Fruit fly (Drosophila melanogaster) whole organism, embryonic: ENCODE data around the gene CG17819.
A peak's percentile ranks its signal among the peaks of the same experiment; 100 is the strongest.

ENCODE experiments used
- ATbp ChIP-seq: fragments of 200-800 bp; sonication (Bioruptor generic); optimal IDR thresholded peaks from 2 replicates; lab custom pipeline; 2017; ENCODE audit warnings: missing biosample characterization, mild to moderate bottlenecking, missing genetic modification characterization, missing genetic modification reagents
- Awh ChIP-seq: fragments of 200-800 bp; sonication (Bioruptor generic); IDR thresholded peaks from 2 replicates; pipeline ENCODE4, ENCODE4 v1.3.6; 2022; ENCODE audit warnings: missing biosample characterization, missing genetic modification characterization
- CG11247 ChIP-seq: fragments of 200-800 bp; sonication (Bioruptor generic); IDR thresholded peaks from 2 replicates; pipeline ENCODE4 v1.3.6; 2022; ENCODE audit warnings: missing biosample characterization, missing genetic modification characterization
- CG12236 ChIP-seq: fragments of 200-800 bp; sonication (Bioruptor generic); optimal IDR thresholded peaks from 2 replicates; lab custom pipeline; 2016; ENCODE audit warnings: missing biosample characterization, missing genetic modification characterization
- CG14710 ChIP-seq: fragments of 200-800 bp; sonication (Bioruptor generic); optimal IDR thresholded peaks from 3 replicates; lab custom pipeline; 2019; ENCODE audit warnings: missing biosample characterization, mild to moderate bottlenecking, missing genetic modification characterization, moderate library complexity
- CG15601 ChIP-seq: fragments of 200-800 bp; sonication (Bioruptor generic); optimal IDR thresholded peaks from 3 replicates; lab custom pipeline; 2019; ENCODE audit warnings: missing biosample characterization, mild to moderate bottlenecking, missing genetic modification characterization, moderate library complexity
- CG1603 ChIP-seq: fragments of 200-800 bp; sonication (Bioruptor generic); optimal IDR thresholded peaks from 2 replicates; lab custom pipeline; 2019; ENCODE audit warnings: missing biosample characterization, mild to moderate bottlenecking, missing genetic modification characterization, moderate library complexity
- CG17912 ChIP-seq: fragments of 200-800 bp; sonication (Bioruptor generic); optimal IDR thresholded peaks from 2 replicates; lab custom pipeline; 2018; ENCODE audit warnings: missing biosample characterization, mild to moderate bottlenecking, missing genetic modification characterization
- CG18262 ChIP-seq: fragments of 200-800 bp; optimal IDR thresholded peaks from 3 replicates; lab custom pipeline; 2019; ENCODE audit warnings: missing biosample characterization, mild to moderate bottlenecking, missing genetic modification characterization, moderate library complexity
- CG18619 ChIP-seq: fragments of 200-800 bp; sonication (Bioruptor generic); optimal IDR thresholded peaks from 3 replicates; lab custom pipeline; 2017; ENCODE audit warnings: missing biosample characterization, mild to moderate bottlenecking, missing genetic modification characterization
- CG2120 ChIP-seq: fragments of 200-800 bp; sonication (Bioruptor generic); optimal IDR thresholded peaks from 3 replicates; lab custom pipeline; 2016; ENCODE audit warnings: missing biosample characterization, missing genetic modification characterization
- CG3163 ChIP-seq: fragments of 200-800 bp; sonication (Bioruptor generic); optimal IDR thresholded peaks from 3 replicates; lab custom pipeline; 2016; ENCODE audit warnings: missing biosample characterization, missing genetic modification characterization
- CG32767 ChIP-seq: fragments of 200-800 bp; sonication (Bioruptor generic); IDR thresholded peaks from 2 replicates; pipeline ENCODE4 v1.3.6; 2022; ENCODE audit warnings: missing biosample characterization, missing genetic modification characterization
- CG33213 ChIP-seq: fragments of 200-800 bp; sonication (Bioruptor generic); optimal IDR thresholded peaks from 3 replicates; lab custom pipeline; 2016; ENCODE audit warnings: missing biosample characterization, missing genetic modification characterization
- CG34224 ChIP-seq: fragments of 200-800 bp; sonication (Bioruptor generic); IDR thresholded peaks from 3 replicates; pipeline ENCODE4 v1.3.6; 2022; ENCODE audit warnings: missing biosample characterization, missing genetic modification characterization; ENCODE audit not compliant: partially characterized antibody
- CG7745 ChIP-seq: fragments of 200-800 bp; sonication (Bioruptor generic); optimal IDR thresholded peaks from 2 replicates; lab custom pipeline; 2018; ENCODE audit warnings: missing biosample characterization, mild to moderate bottlenecking, missing genetic modification characterization, moderate library complexity
- CG8281 ChIP-seq: fragments of 200-800 bp; sonication (Bioruptor generic); optimal IDR thresholded peaks from 2 replicates; lab custom pipeline; 2018; ENCODE audit warnings: missing biosample characterization, mild to moderate bottlenecking, missing genetic modification characterization, moderate library complexity
- CG8765 ChIP-seq: fragments of 200-800 bp; sonication (Bioruptor generic); IDR thresholded peaks from 2 replicates; pipeline ENCODE4 v1.3.6; 2022; ENCODE audit warnings: missing biosample characterization, missing genetic modification characterization
- CTCF ChIP-seq: fragments of 200-800 bp; sonication (Bioruptor generic); optimal IDR thresholded peaks from 2 replicates; lab custom pipeline; 2017; ENCODE audit warnings: missing biosample characterization, mild to moderate bottlenecking, missing genetic modification characterization, moderate library complexity
- Elba2 ChIP-seq: fragments of 200-800 bp; sonication (Bioruptor generic); optimal IDR thresholded peaks from 3 replicates; lab custom pipeline; 2016; ENCODE audit warnings: missing biosample characterization, missing genetic modification characterization
- Ets65A ChIP-seq: fragments of 200-800 bp; sonication (Bioruptor generic); peaks from one replicate; lab custom pipeline; 2016; ENCODE audit warnings: missing biosample characterization, missing genetic modification characterization
- Fer2 ChIP-seq: fragments of 200-800 bp; sonication (Bioruptor generic); optimal IDR thresholded peaks from 2 replicates; lab custom pipeline; 2018; ENCODE audit warnings: missing biosample characterization, mild to moderate bottlenecking, missing genetic modification characterization, moderate library complexity
- Mad ChIP-seq: fragments of 200-800 bp; sonication (Bioruptor generic); optimal IDR thresholded peaks from 2 replicates; lab custom pipeline; 2016; ENCODE audit warnings: missing biosample characterization, missing genetic modification characterization
- Med ChIP-seq: fragments of 200-800 bp; sonication (Bioruptor generic); peaks from one replicate; lab custom pipeline; 2016; ENCODE audit warnings: missing biosample characterization, missing genetic modification characterization, mild to moderate bottlenecking, inconsistent platforms, moderate library complexity
- Mrtf ChIP-seq: fragments of 200-800 bp; sonication (Bioruptor generic); IDR thresholded peaks from 3 replicates; pipeline ENCODE4 v1.3.6; 2022; ENCODE audit warnings: missing biosample characterization, missing genetic modification characterization
- Myb ChIP-seq: fragments of 200-800 bp; sonication (Bioruptor generic); optimal IDR thresholded peaks from 2 replicates; lab custom pipeline; 2016; ENCODE audit warnings: missing biosample characterization, missing genetic modification characterization
- NC2α ChIP-seq: fragments of 200-800 bp; sonication (Bioruptor generic); optimal IDR thresholded peaks from 2 replicates; lab custom pipeline; 2016; ENCODE audit warnings: missing biosample characterization, missing genetic modification characterization
- Poxn ChIP-seq: fragments of 200-800 bp; sonication (Bioruptor generic); IDR thresholded peaks from 2 replicates; pipeline ENCODE4 v1.3.6; 2022; ENCODE audit warnings: missing biosample characterization, missing genetic modification characterization
- Sin3A ChIP-seq: fragments of >200 bp; optimal IDR thresholded peaks from 2 replicates; lab custom pipeline; 2018
- Sox100B ChIP-seq: fragments of 200-800 bp; sonication (Bioruptor generic); optimal IDR thresholded peaks from 3 replicates; lab custom pipeline; 2018; ENCODE audit warnings: missing biosample characterization, mild to moderate bottlenecking, missing genetic modification characterization
- Spps ChIP-seq: fragments of 200-800 bp; sonication (Bioruptor generic); optimal IDR thresholded peaks from 2 replicates; lab custom pipeline; 2018; ENCODE audit warnings: missing biosample characterization, mild to moderate bottlenecking, missing genetic modification characterization
- TFAM ChIP-seq: fragments of 200-800 bp; sonication (Bioruptor generic); optimal IDR thresholded peaks from 2 replicates; lab custom pipeline; 2017; ENCODE audit warnings: missing biosample characterization, missing genetic modification characterization, inconsistent platforms
- abd-A ChIP-seq: fragments of 200-800 bp; sonication (Bioruptor generic); optimal IDR thresholded peaks from 3 replicates; lab custom pipeline; 2019; ENCODE audit warnings: missing biosample characterization, mild to moderate bottlenecking, missing genetic modification characterization, moderate library complexity
- ap ChIP-seq: fragments of 200-800 bp; sonication (Bioruptor generic); IDR thresholded peaks from 2 replicates; pipeline ENCODE4 v1.3.6; 2022; ENCODE audit warnings: missing biosample characterization, missing genetic modification characterization
- ara ChIP-seq: fragments of 200-800 bp; sonication (Bioruptor generic); IDR thresholded peaks from 2 replicates; pipeline ENCODE4 v1.3.6; 2022; ENCODE audit warnings: missing biosample characterization, missing genetic modification characterization
- bsh ChIP-seq, 2 experiments: fragments of 200-800 bp; sonication (Bioruptor generic); optimal IDR thresholded peaks; 2 replicates each; lab custom pipeline; 2017 to 2018; ENCODE audit warnings: mild to moderate bottlenecking in 2 of 2, missing biosample characterization in 2 of 2, missing genetic modification characterization in 2 of 2, moderate library complexity in 1 of 2
- btn ChIP-seq: fragments of 200-800 bp; sonication (Bioruptor generic); optimal IDR thresholded peaks from 2 replicates; lab custom pipeline; 2016; ENCODE audit warnings: missing biosample characterization, missing genetic modification characterization
- dmrt11E ChIP-seq: fragments of 200-800 bp; sonication (Bioruptor generic); optimal IDR thresholded peaks from 3 replicates; lab custom pipeline; 2018; ENCODE audit warnings: missing biosample characterization, mild to moderate bottlenecking, missing genetic modification characterization, moderate library complexity
- esg ChIP-seq: fragments of 200-800 bp; sonication (Bioruptor generic); conservative IDR thresholded peaks from 2 replicates; pipeline ENCODE4 v1.3.6; 2022; ENCODE audit warnings: missing biosample characterization, missing genetic modification characterization
- fd96Cb ChIP-seq: fragments of 200-800 bp; sonication (Bioruptor generic); optimal IDR thresholded peaks from 2 replicates; lab custom pipeline; 2018; ENCODE audit warnings: missing biosample characterization, mild to moderate bottlenecking, missing genetic modification characterization, moderate library complexity
- ind ChIP-seq: fragments of 200-800 bp; sonication (Bioruptor generic); optimal IDR thresholded peaks from 3 replicates; lab custom pipeline; 2016; ENCODE audit warnings: missing biosample characterization, missing genetic modification characterization
- klu ChIP-seq: fragments of 200-800 bp; sonication (Bioruptor generic); IDR thresholded peaks from 2 replicates; pipeline ENCODE4 v1.3.6; 2022; ENCODE audit warnings: missing biosample characterization, missing genetic modification characterization
- kni ChIP-seq: fragments of 200-800 bp; sonication (Bioruptor generic); optimal IDR thresholded peaks from 3 replicates; lab custom pipeline; 2017; ENCODE audit warnings: mild to moderate bottlenecking, missing biosample characterization, missing genetic modification reagents, missing genetic modification characterization
- nau ChIP-seq: fragments of 200-800 bp; sonication (Bioruptor generic); optimal IDR thresholded peaks from 3 replicates; lab custom pipeline; 2017; ENCODE audit warnings: missing biosample characterization, mild to moderate bottlenecking, missing genetic modification characterization, missing genetic modification reagents
- nmo ChIP-seq: fragments of 200-800 bp; sonication (Bioruptor generic); optimal IDR thresholded peaks from 2 replicates; lab custom pipeline; 2018; ENCODE audit warnings: missing biosample characterization, mild to moderate bottlenecking, missing genetic modification characterization, moderate library complexity
- org-1 ChIP-seq: fragments of 200-800 bp; sonication (Bioruptor generic); optimal IDR thresholded peaks from 2 replicates; lab custom pipeline; 2017; ENCODE audit warnings: missing biosample characterization, missing genetic modification characterization
- pzg ChIP-seq: fragments of 200-800 bp; sonication (Bioruptor generic); optimal IDR thresholded peaks from 3 replicates; lab custom pipeline; 2018; ENCODE audit warnings: missing biosample characterization, mild to moderate bottlenecking, missing genetic modification characterization, moderate library complexity
- sug ChIP-seq: fragments of 200-800 bp; optimal IDR thresholded peaks from 2 replicates; lab custom pipeline; 2019; ENCODE audit warnings: missing biosample characterization, mild to moderate bottlenecking, missing genetic modification characterization, moderate library complexity
- tgo ChIP-seq: fragments of 200-800 bp; sonication (Bioruptor generic); IDR thresholded peaks from 3 replicates; pipeline ENCODE4 v1.3.6; 2022; ENCODE audit warnings: missing biosample characterization, missing genetic modification characterization
- ttk ChIP-seq: fragments of 200-800 bp; sonication (Bioruptor generic); IDR thresholded peaks from 2 replicates; pipeline ENCODE4 v2.1.2; 2022; ENCODE audit warnings: missing biosample characterization, missing genetic modification characterization
- twi ChIP-seq: fragments of 200-800 bp; optimal IDR thresholded peaks from 2 replicates; lab custom pipeline; 2019; ENCODE audit warnings: missing biosample characterization, mild to moderate bottlenecking, missing genetic modification characterization, moderate library complexity
- zf30C ChIP-seq: fragments of 200-800 bp; sonication (Bioruptor generic); optimal IDR thresholded peaks from 3 replicates; lab custom pipeline; 2018; ENCODE audit warnings: missing biosample characterization, mild to moderate bottlenecking, missing genetic modification characterization
- zfh2 ChIP-seq: fragments of 200-800 bp; sonication (Bioruptor generic); optimal IDR thresholded peaks from 2 replicates; lab custom pipeline; 2016; ENCODE audit warnings: missing biosample characterization, missing genetic modification characterization

The CG17819 gene

DNA sequence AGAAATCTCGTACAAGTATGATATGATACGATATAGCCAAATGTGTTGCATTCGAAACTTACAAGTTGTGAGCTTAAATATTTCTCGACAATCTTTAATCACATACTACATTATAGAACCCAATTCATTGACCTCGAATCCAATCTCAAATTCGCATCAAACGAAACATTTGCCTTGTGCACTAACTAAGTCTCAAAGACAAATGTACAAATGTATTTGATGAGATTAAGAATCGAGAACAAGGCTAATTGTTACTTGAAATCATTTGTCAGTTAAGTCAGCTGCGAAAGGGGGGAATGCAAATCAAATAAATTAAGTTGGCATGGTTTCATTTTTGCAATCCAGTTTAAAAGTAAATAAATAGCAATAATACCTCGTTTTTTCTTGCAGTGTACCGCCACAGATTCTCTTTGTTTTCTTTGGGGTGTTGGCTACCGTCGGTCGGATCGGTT, 46.8 kb downstream of the CG17819 start (continued):
- no peak for TF ChIP-seq CG2120 (GFP tag; lab: Kevin White, UChicago)
- TF ChIP-seq Mrtf (GFP tag; lab: Robert Waterston, UW) = no peak
- no peak for TF ChIP-seq ara (GFP tag; lab: Robert Waterston, UW)
- TF ChIP-seq kni (GFP tag; lab: Kevin White, UChicago) = no peak
- no peak for TF ChIP-seq TFAM (GFP tag; lab: Kevin White, UChicago)
- TF ChIP-seq sug (tag; lab: Kevin White, UChicago) = no peak
- TF ChIP-seq CG18619 (GFP tag; lab: Kevin White, UChicago) = peak; percentile 25
- TF ChIP-seq dmrt11E (tag; lab: Kevin White, UChicago) = peak; percentile 16
- peak; percentile 43 for TF ChIP-seq Sox100B (GFP tag; lab: Kevin White, UChicago)
- TF ChIP-seq nau = peak; percentile 13
- TF ChIP-seq pzg (GFP tag; lab: Kevin White, UChicago) = no peak
- no peak for TF ChIP-seq Fer2
- TF ChIP-seq Spps (tag; lab: Kevin White, UChicago) = no peak
- TF ChIP-seq CG12236 (GFP tag; lab: Kevin White, UChicago) = no peak
- TF ChIP-seq NC2α = no peak
- TF ChIP-seq esg (GFP tag; lab: Robert Waterston, UW) = no peak
- TF ChIP-seq nmo (GFP tag; lab: Kevin White, UChicago) = peak; percentile 57
- TF ChIP-seq btn (GFP tag; lab: Kevin White, UChicago) = no peak
- TF ChIP-seq bsh (GFP tag; optimal IDR thresholded peaks at IDR 0.05; lab: Kevin White, UChicago) = peak; percentile 13 to 88
- TF ChIP-seq Elba2 (GFP tag; lab: Kevin White, UChicago) = no peak
- TF ChIP-seq CG15601 (tag; lab: Kevin White, UChicago) = no peak
- peak; percentile 73 for TF ChIP-seq Ets65A
- no peak for TF ChIP-seq twi
- no peak for TF ChIP-seq CG8281 (tag; lab: Kevin White, UChicago)
- no peak for TF ChIP-seq abd-A (tag; lab: Kevin White, UChicago)
- TF ChIP-seq CG8765 (GFP tag; lab: Robert Waterston, UW) = no peak
- no peak for TF ChIP-seq zf30C (GFP tag; lab: Kevin White, UChicago)
- TF ChIP-seq CG34224 = no peak
- TF ChIP-seq CG32767 = 0 out of 2 replicates have a peak, but pooled peaks have one; percentile 8
- TF ChIP-seq Awh = no peak
- no peak for TF ChIP-seq tgo
- peak; percentile 10 for TF ChIP-seq Med (GFP tag; lab: Kevin White, UChicago)
- no peak for TF ChIP-seq CG11247 (GFP tag; lab: Robert Waterston, UW)
- no peak for TF ChIP-seq CG14710 (tag; lab: Kevin White, UChicago)
- no peak for TF ChIP-seq ttk (GFP tag; lab: Robert Waterston, UW)
- no peak for TF ChIP-seq CG7745 (tag; lab: Kevin White, UChicago)
- TF ChIP-seq org-1 = peak; percentile 60
- TF ChIP-seq CG3163 (GFP tag; lab: Kevin White, UChicago) = no peak
- TF ChIP-seq ind (GFP tag; lab: Kevin White, UChicago) = no peak
- no peak for TF ChIP-seq klu (GFP tag; lab: Robert Waterston, UW)
- no peak for TF ChIP-seq Mad
- TF ChIP-seq Myb = peak; percentile 8
- no peak for TF ChIP-seq Sin3A (lab: Kevin White, UChicago)
- peak; percentile 13 for TF ChIP-seq ATbp
- TF ChIP-seq CG17912 (GFP tag; lab: Kevin White, UChicago) = no peak
- TF ChIP-seq CG33213 (GFP tag; lab: Kevin White, UChicago) = no peak
- peak; percentile 61 for TF ChIP-seq CG1603 (tag; lab: Kevin White, UChicago)
- no peak for TF ChIP-seq CTCF
- TF ChIP-seq zfh2 = no peak
- TF ChIP-seq fd96Cb = no peak
- no peak for TF ChIP-seq Poxn (GFP tag; lab: Robert Waterston, UW)
- TF ChIP-seq ap (GFP tag; lab: Robert Waterston, UW) = no peak
- TF ChIP-seq CG18262 (tag; lab: Kevin White, UChicago) = peak; percentile 65
